Fruit fly (Drosophila melanogaster) S2 (cell line): Measurements from ENCODE around the gene CG31142.

Source experiments
- CG8478 ChIP-seq: fragments of >200 bp; optimal IDR thresholded peaks from 2 replicates; lab custom pipeline; 2018
- CTCF ChIP-seq, 2 experiments: fragments of >200 bp; optimal IDR thresholded peaks; 2 replicates each; lab custom pipeline; 2018

The CG31142 gene

DNA sequence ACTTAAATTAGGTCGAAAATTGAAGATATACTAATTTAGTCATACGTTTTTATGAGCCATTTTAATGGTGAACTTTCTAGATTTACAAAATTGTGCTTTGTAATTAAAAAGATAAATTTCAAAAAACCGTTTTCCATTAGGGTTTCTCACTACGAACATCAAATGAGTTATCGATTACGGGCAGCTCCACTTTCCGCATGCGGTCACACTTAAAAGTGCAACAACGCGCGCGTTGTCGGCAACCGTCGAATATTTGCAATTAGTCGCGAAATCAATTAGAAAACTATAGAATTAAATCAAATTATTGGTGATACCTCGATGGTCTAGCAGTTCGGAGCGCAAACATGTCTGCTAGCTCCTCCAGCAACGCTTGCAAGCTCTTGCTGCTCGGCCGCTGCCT is 4.8 kb upstream of the CG31142 start, which contains the start of gene Ndc1:
Gene Ndc1, plus strand, starts transcription at position 200 of the 400 bp plus-strand sequence.
- no peak for TF ChIP-seq CG8478 (lab: Kevin White, UChicago)
- no peak for TF ChIP-seq CTCF (optimal IDR thresholded peaks at IDR 0.05; lab: Kevin White, UChicago)

- TF ChIP-seq CG8478 (lab: Kevin White, UChicago) = no peak
- TF ChIP-seq CTCF (optimal IDR thresholded peaks at IDR 0.05; lab: Kevin White, UChicago) = no peak
Measured at dm6 chr3R:23927429-23927828, 1.6 kb upstream of the CG31142 start, which contains the start of gene CG13601. Gene CG13601, minus strand, starts transcription at chr3R:23927634.

DNA sequence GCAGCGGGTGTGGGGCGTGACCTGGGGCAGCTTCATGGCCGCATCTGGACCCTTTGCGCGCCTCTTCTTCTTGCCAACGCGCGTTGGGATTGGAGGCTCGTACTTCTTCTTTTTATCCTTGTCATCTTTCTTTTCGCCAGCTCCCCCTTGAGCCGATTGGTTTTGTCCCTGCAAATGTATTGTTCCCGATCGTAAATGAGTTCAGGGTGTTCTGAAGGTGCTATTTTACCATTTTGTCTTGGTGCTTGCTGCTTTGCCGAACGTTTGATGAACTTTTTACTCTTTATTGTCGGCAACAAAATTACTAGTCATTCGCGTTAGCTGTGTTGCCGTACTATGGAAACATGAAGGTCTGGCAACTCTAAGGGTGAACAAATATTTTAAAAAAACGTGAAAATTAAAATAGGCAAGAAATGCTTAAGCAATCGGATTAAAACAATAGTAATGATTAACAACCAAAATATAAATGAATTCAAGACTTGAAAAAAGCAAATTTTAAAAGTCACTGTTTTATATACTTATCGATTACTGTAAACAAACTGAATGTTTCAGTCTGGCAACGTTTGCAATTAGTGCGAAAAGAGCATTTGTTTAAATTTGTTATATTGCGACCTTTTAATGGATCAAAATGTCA is 2.2 kb downstream of the CG31142 start, which contains the start of the genes Rpt2 and CG13599:
Gene Rpt2, minus strand, starts transcription at position 464 of the 634 bp plus-strand sequence.
Gene CG13599, plus strand, starts transcription at position 545 of the 634 bp plus-strand sequence.
- TF ChIP-seq CTCF (optimal IDR thresholded peaks at IDR 0.05; lab: Kevin White, UChicago) (no peak), CG8478 (lab: Kevin White, UChicago) (no peak)

DNA sequence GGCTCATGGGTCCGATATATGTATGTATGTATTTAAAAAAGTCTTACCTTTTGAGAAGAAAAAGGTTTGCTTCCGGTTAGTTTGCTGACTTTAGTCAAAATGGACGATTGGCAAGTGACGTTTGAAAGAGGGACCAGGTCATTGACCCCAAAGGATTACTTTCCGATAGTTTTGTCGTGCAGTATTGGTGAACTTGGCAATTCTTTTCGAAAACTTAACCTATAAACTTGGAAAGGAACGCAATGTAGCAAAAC is 4.3 kb downstream of the CG31142 start, which contains the start of gene RpS19b:
Gene RpS19b, minus strand, starts transcription at position 101 of the 254 bp plus-strand sequence.
- no peak for TF ChIP-seq CG8478 (lab: Kevin White, UChicago)
- no peak for TF ChIP-seq CTCF (optimal IDR thresholded peaks at IDR 0.05; lab: Kevin White, UChicago)

DNA sequence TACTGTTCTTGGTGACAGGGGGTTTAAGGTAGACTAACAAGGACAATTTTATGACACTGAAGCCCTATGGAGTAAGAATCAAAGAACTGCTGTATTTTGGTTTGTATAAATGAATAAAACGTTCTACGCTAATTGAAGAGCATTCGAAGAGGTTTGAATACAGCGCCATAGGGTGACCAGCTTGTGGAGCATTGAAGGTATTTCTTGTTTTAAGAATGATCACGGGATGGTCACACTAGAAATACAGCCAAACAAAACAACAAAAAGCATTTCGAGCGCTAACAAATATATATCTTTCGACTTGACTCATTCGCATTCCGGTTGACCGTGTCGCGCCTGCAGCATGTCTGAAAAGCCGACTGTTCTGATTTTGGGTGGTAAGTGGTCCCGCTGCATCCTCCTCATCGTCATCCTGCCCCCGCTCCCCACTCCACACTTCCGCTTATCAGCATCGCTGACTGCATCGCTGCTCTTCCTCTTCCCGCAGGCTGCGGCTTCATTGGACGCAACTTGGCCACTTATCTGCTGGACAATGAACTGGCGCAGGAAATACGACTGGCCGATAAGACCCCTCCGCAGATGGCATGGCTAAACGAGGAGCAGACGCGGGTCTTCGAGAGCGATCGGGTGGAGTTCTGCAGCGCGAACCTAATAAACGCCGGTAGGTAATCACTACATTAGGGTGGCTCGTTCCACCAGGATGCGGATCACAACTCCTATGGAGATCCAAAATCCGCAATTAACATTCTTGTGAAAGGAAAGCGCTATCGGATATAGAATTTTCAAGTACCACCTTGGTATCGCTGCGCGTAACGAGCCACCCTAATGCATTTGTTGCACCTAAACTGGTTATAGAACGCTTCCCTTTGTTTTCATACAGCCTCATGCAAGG is 4.9 kb downstream of the CG31142 start, which contains the start of gene CG5854:
Gene CG5854, plus strand, starts transcription at position 229 of the 892 bp plus-strand sequence.
- TF ChIP-seq CTCF (optimal IDR thresholded peaks at IDR 0.05; lab: Kevin White, UChicago) = no peak
- TF ChIP-seq CG8478 (lab: Kevin White, UChicago) = no peak

dm6 chr3R:23938564-23939122 is 9.6 kb downstream of the CG31142 start:
- TF ChIP-seq CTCF (optimal IDR thresholded peaks at IDR 0.05; lab: Kevin White, UChicago) (no peak), CG8478 (lab: Kevin White, UChicago) (no peak)

DNA sequence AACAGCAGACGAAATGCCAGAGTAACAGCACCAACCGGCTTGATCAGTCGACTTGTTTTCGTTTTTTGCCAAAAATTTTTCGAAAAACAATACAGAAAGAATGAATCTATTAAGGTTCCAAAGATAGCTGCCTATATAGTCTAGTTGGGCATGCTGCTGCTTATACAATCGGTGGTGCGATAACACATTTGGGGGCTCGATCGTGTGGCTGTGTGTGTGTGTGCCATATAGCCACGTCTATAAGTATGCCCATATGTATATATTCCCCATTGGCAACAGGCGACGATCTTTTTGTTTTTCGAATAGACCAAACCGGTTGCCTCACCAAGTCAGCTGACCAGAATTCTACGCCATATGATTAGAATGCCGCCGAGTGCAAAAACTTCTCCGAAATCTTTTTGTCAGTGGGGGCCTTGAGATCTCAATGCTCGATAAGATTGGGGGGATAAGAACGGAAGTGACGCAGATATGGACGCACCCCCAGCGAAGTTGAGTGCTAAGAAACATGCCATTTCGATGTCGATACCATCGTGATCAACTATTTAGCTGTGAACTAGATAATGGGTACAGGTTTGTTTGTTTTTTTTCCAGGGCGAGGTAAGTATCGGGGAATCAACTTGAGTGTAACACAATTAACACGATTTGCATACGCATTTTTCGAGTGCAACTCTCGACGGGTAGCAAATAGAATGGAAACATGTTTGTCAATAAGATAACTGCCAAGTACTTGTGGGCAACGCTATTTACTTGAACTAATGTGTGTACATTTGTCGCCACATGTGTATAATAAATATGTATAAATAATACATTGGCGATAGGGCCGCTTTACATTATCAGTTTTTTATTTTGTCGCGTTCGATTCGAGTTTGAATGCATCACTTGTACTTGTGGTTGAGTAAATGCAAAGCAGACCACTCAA is 11.1 kb downstream of the CG31142 start:
- no peak for TF ChIP-seq CTCF (optimal IDR thresholded peaks at IDR 0.05; lab: Kevin White, UChicago)
- no peak for TF ChIP-seq CG8478 (lab: Kevin White, UChicago)

DNA sequence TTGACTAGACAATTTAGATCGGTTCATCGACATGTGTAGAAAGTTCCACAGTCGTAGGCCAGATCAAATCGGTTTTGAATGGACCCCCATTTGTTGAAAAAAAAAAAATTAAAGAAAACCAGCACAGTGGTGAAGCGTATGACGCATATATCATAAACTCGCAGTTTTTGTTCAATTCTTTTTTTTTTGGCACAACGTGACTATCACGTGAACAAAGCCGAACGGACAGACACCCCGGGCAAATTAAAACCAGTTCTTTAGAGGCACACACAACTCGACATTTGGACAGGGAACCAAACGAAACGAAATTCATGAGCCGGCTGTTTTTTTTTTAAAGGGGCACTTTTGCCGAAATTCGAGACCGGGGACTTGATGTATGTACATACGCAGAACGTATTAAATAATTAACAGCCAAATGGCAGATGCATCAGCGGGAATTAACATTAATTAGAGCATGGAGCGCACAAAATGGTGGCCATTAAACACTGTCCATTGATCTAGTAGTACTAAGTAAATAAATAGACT is 11.9 kb downstream of the CG31142 start:
- TF ChIP-seq CTCF (optimal IDR thresholded peaks at IDR 0.05; lab: Kevin White, UChicago) (no peak), CG8478 (lab: Kevin White, UChicago) (no peak)

- no peak for TF ChIP-seq CG8478 (lab: Kevin White, UChicago)
- TF ChIP-seq CTCF (optimal IDR thresholded peaks at IDR 0.05; lab: Kevin White, UChicago) = no peak
Measured at dm6 chr3R:23941643-23942424, 12.8 kb downstream of the CG31142 start.

DNA sequence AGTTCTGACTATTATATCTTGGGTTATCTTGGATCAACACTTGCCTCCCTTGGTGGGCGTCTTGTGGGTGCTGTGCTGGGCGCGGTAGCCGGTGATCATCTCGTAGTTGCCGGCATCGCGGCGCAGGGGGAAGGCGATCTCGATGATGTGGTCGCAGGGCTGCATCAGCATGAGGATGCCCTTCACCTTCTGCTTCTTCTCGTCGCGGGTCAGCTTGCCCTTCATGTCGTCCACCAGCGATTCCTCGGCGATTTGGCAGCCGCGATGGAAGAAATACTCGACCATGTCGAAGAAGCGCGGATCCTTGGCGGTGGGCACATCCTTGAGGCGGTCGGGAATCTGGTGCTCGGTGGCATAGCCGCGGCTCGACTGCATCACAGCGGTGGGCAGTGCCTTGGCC is 13.5 kb downstream of the CG31142 start:
- no peak for TF ChIP-seq CTCF (optimal IDR thresholded peaks at IDR 0.05; lab: Kevin White, UChicago)
- TF ChIP-seq CG8478 (lab: Kevin White, UChicago) = no peak

- TF ChIP-seq CG8478 (lab: Kevin White, UChicago) (no peak), CTCF (optimal IDR thresholded peaks at IDR 0.05; lab: Kevin White, UChicago) (no peak)
Measured at dm6 chr3R:23942965-23943413, 13.9 kb downstream of the CG31142 start, which contains the start of gene Gdh. Gene Gdh, minus strand, starts transcription at chr3R:23943101.

DNA sequence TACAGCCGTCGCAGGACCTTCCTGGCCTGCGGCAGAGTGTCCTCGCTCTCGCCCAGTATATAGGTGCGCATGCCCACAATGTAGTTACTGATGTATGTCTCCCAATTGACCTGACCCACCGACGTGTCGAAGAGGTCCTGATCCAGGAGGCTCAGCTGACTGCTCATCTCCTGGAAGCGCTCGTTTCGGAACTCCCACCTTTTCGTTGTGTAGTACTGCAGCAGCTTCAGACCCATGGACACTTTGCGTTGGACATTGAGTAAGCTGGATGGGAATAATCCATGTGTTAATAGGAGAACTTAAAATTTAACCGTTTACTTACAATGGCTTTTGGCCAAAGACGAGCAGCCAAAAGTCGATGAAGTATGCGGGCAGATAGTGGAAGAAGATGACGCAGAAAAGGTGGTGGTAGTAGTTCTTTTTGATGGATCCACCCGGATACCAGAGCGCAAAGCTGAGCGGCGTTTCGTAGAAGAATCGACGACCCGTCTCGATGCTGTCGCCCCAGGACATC is 14.9 kb downstream of the CG31142 start:
- TF ChIP-seq CG8478 (lab: Kevin White, UChicago) (no peak), CTCF (optimal IDR thresholded peaks at IDR 0.05; lab: Kevin White, UChicago) (no peak)
